Fruit fly (Drosophila melanogaster): Measurements from ENCODE around the gene Irc.

The Irc gene

DNA sequence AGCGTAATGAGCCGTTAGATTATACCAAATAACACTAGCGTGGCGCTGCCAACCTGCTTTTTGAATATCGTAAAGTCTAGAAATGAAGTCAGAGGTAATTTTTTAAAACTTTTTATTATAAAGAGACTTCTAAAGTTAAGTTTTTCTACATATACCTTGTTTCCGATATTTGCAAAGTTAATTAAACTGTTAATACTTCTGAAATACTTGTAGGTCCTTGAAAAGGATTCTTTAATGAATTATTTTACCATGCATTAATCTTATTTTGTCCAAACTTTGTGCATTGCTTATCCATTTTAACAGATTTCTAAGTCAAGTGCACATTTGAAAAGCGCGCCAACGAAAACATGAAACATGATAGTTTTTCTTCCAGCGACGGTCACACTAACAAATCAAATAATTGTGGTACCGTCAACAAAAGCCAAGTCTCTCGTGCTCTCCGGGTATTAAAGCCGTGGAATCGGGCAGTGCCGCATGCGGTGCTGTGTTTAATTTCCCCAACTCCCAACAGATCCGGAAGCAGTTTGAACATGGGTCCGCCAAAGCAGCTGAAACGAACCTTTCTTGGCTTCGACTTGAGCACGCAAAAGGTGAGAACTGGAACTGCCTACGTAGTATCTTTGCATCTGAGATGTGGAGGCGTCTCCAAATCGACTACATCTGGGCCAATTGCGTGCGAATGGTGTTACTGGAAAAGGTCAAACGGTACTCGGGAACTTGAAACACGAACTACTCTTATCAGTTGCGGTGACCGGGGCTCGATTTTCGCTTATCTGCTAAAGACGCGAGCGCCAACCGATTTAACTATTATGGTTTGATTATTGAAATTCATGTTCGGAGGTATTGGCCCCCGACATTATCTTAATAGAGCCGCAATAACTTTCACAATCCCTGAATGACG, 6.4 kb upstream of the Irc start, which contains the start of the genes EMC2A and CG3534:
Gene EMC2A (minus strand): TSS at position 13 of the 901 bp plus-strand sequence.
Gene CG3534 (plus strand): TSS at position 388 of the 901 bp plus-strand sequence.
- no peak for TF ChIP-seq insv (optimal IDR thresholded peaks at IDR 0.05)
- TF ChIP-seq h (optimal IDR thresholded peaks at IDR 0.05), result no peak
- no peak for TF ChIP-seq Myc (optimal IDR thresholded peaks at IDR 0.05)
- no peak for TF ChIP-seq Sin3A (optimal IDR thresholded peaks at IDR 0.05)
- TF ChIP-seq psq (optimal IDR thresholded peaks at IDR 0.05), result no peak
- no peak for TF ChIP-seq ttk (optimal IDR thresholded peaks at IDR 0.05)

DNA sequence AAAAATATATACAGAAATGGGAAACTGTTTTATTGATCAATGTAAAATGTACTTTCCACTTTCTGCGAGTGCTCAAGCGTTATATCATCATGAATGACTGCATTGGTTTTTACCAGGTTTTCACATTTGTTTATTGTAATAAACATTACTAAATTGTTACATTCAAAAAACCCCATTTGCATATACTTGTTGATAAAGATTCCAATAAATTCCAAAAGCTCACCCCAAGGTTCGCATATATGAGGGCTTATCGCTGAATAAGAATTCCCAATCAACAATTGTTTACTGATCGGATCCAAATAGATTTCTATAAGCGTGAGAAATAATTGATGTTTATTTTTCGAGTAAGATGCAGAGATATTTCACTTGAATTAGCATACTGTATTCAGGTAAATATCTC, 793 bp downstream of the Irc start:
- TF ChIP-seq psq (optimal IDR thresholded peaks at IDR 0.05) (no peak), insv (optimal IDR thresholded peaks at IDR 0.05) (no peak), ttk (optimal IDR thresholded peaks at IDR 0.05) (no peak), Myc (optimal IDR thresholded peaks at IDR 0.05) (no peak), h (optimal IDR thresholded peaks at IDR 0.05) (no peak), Sin3A (optimal IDR thresholded peaks at IDR 0.05) (no peak)

DNA sequence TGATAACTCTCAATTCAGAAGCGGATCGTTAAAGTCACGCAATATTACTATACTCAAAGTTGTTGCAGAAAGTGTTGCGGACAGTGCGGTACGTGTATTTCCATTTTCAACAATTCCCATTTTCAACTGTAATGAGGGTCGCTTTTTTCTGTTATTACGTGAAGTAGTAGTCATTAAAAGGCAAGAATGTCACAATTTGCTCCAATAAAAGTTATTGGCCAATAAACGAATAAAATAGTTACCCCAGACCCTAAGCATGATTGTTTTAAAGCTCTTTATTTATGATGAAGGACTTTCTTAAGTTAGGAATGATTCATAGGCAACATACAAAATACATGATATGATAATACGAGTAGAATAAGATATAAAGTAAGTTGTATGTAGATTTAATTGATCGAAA, 4.7 kb downstream of the Irc start:
- TF ChIP-seq h (optimal IDR thresholded peaks at IDR 0.05) (no peak), Myc (optimal IDR thresholded peaks at IDR 0.05) (no peak), Sin3A (optimal IDR thresholded peaks at IDR 0.05) (no peak), insv (optimal IDR thresholded peaks at IDR 0.05) (no peak)

dm6 chr3R:17008018-17008674, 5.5 kb downstream of the Irc start, which contains the start of gene CG8907:
Gene CG8907 (plus strand): TSS chr3R:17008269.
- no peak for TF ChIP-seq ttk (optimal IDR thresholded peaks at IDR 0.05)
- no peak for TF ChIP-seq Sin3A (optimal IDR thresholded peaks at IDR 0.05)
- TF ChIP-seq psq (optimal IDR thresholded peaks at IDR 0.05), result no peak
- no peak for TF ChIP-seq Myc (optimal IDR thresholded peaks at IDR 0.05)
- no peak for TF ChIP-seq h (optimal IDR thresholded peaks at IDR 0.05)
- TF ChIP-seq insv (optimal IDR thresholded peaks at IDR 0.05), result no peak

dm6 chr3R:17008675-17009022, 6.0 kb downstream of the Irc start:
- TF ChIP-seq h (optimal IDR thresholded peaks at IDR 0.05) (no peak), Myc (optimal IDR thresholded peaks at IDR 0.05) (no peak), ttk (optimal IDR thresholded peaks at IDR 0.05) (no peak), Sin3A (optimal IDR thresholded peaks at IDR 0.05) (no peak), insv (optimal IDR thresholded peaks at IDR 0.05) (no peak), psq (optimal IDR thresholded peaks at IDR 0.05) (no peak)

DNA sequence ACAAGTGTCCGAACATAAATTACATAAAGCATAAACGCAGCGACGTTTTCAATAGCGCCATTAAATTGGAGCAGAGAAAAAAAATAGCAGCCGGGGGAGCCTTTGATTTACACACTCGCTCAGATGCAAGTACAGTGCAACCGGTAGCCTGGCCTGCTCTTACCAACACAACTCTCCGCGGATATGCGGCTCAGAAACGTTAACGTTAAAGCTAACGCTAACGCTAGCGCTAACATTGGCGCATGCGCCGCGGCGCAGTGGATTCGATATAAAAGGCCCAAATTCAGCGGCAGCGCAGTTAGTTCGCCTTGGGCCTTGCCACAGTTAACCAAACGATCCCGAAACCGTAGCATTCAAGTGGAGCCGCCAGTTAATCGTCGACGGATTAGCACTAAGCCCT, 11.6 kb downstream of the Irc start, which contains the start of gene Pxd:
Gene Pxd (plus strand): TSS at position 301 of the 400 bp plus-strand sequence.
- no peak for TF ChIP-seq ttk (optimal IDR thresholded peaks at IDR 0.05)
- TF ChIP-seq Myc (optimal IDR thresholded peaks at IDR 0.05), result no peak
- TF ChIP-seq h (optimal IDR thresholded peaks at IDR 0.05), result no peak
- TF ChIP-seq psq (optimal IDR thresholded peaks at IDR 0.05), result no peak
- TF ChIP-seq Sin3A (optimal IDR thresholded peaks at IDR 0.05), result no peak
- TF ChIP-seq insv (optimal IDR thresholded peaks at IDR 0.05), result no peak

DNA sequence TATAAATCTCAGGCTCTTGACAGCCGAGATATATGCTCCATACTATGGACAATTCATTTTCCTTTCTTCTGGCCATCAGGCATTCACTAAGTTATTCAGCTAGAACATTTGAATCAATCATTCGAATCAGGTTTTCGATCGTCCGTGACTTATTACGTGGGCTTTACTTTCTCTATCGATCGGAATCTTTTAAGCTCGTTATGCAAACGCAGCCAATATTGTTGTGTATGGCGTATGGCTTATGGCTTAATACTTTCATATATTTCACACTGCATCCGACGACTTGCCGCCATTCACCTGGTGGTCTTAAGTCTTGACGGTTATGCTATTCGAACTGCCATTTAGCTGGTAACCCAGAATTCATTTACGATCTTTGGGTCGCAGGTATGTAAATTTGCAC, 13.5 kb downstream of the Irc start:
- TF ChIP-seq psq (optimal IDR thresholded peaks at IDR 0.05) (no peak), Myc (optimal IDR thresholded peaks at IDR 0.05) (no peak), Sin3A (optimal IDR thresholded peaks at IDR 0.05) (no peak), h (optimal IDR thresholded peaks at IDR 0.05) (no peak), insv (optimal IDR thresholded peaks at IDR 0.05) (no peak), ttk (optimal IDR thresholded peaks at IDR 0.05) (no peak)

dm6 chr3R:17018902-17019527, 16.3 kb downstream of the Irc start:
- TF ChIP-seq insv (optimal IDR thresholded peaks at IDR 0.05) (no peak), psq (optimal IDR thresholded peaks at IDR 0.05) (no peak), Myc (optimal IDR thresholded peaks at IDR 0.05) (no peak), h (optimal IDR thresholded peaks at IDR 0.05) (no peak)

- TF ChIP-seq Myc (optimal IDR thresholded peaks at IDR 0.05), result no peak
- TF ChIP-seq Sin3A (optimal IDR thresholded peaks at IDR 0.05), result no peak
- TF ChIP-seq insv (optimal IDR thresholded peaks at IDR 0.05), result no peak
- TF ChIP-seq ttk (optimal IDR thresholded peaks at IDR 0.05), result no peak
- no peak for TF ChIP-seq psq (optimal IDR thresholded peaks at IDR 0.05)
- no peak for TF ChIP-seq h (optimal IDR thresholded peaks at IDR 0.05)
Observed at dm6 chr3R:17020956-17021355, 18.3 kb downstream of the Irc start, which contains the start of gene Adsl. Gene Adsl (minus strand): TSS chr3R:17021120.

dm6 chr3R:17028393-17028792, 25.7 kb downstream of the Irc start, which contains the start of gene CG5225:
Gene CG5225 (plus strand): TSS chr3R:17028693.
- TF ChIP-seq insv (optimal IDR thresholded peaks at IDR 0.05) (no peak), Myc (optimal IDR thresholded peaks at IDR 0.05) (no peak), h (optimal IDR thresholded peaks at IDR 0.05) (no peak), psq (optimal IDR thresholded peaks at IDR 0.05) (no peak)

dm6 chr3R:17029796-17030195, 27.1 kb downstream of the Irc start:
- TF ChIP-seq Myc (optimal IDR thresholded peaks at IDR 0.05) (no peak), Sin3A (optimal IDR thresholded peaks at IDR 0.05) (no peak), ttk (optimal IDR thresholded peaks at IDR 0.05) (no peak), insv (optimal IDR thresholded peaks at IDR 0.05) (no peak), psq (optimal IDR thresholded peaks at IDR 0.05) (no peak), h (optimal IDR thresholded peaks at IDR 0.05) (no peak)

DNA sequence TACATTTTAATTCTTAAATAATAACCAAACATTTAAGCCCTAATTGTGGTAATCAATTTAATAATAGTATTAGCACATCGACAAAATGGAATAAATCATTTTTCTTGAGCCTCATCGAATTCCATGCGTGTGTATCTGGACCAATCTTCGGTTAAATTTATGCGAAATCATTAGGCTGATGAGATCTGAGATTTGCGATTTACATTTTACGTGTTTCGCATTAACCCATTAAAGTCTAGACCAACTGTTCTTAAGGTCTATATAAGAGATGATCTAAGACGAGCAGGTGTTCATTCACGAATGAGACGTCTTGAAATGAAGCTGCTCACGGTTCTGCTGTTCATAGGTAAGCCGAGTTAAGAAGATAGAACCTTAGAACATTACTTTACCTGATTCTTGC, 28.8 kb downstream of the Irc start, which contains the start of gene CG31268:
Gene CG31268 (plus strand): TSS at position 301 of the 400 bp plus-strand sequence.
- TF ChIP-seq Sin3A (optimal IDR thresholded peaks at IDR 0.05) (no peak), psq (optimal IDR thresholded peaks at IDR 0.05) (no peak), Myc (optimal IDR thresholded peaks at IDR 0.05) (no peak), h (optimal IDR thresholded peaks at IDR 0.05) (no peak), ttk (optimal IDR thresholded peaks at IDR 0.05) (no peak), insv (optimal IDR thresholded peaks at IDR 0.05) (no peak)
